Worm (Caenorhabditis elegans): ENCODE measurements around the gene oac-23.
A peak's percentile ranks its signal among the peaks of the same experiment; 100 is the strongest.

ce11 chrIV:3878283-3878938 lies 2.8 kb upstream of the oac-23 start, which contains the start of gene F37C4.6:
- no peak for TF ChIP-seq nhr-237 (tag; optimal IDR thresholded peaks at IDR 0.05)
- no peak for TF ChIP-seq R02D3.7 (tag; optimal IDR thresholded peaks at IDR 0.05)
- TF ChIP-seq fkh-10 (GFP tag; optimal IDR thresholded peaks at IDR 0.05) = no peak
- TF ChIP-seq ama-1 (optimal IDR thresholded peaks at IDR 0.05) = no peak
- no peak for TF ChIP-seq ztf-4 (tag; optimal IDR thresholded peaks at IDR 0.05)
- no peak for TF ChIP-seq skn-1 (tag; optimal IDR thresholded peaks at IDR 0.05)
- TF ChIP-seq egl-27 (tag; optimal IDR thresholded peaks at IDR 0.05) = no peak
- TF ChIP-seq mml-1 (tag; optimal IDR thresholded peaks at IDR 0.05) = no peak
- TF ChIP-seq elt-2 (tag; optimal IDR thresholded peaks at IDR 0.05) = peak; percentile 84
- no peak for TF ChIP-seq jun-1 (tag; optimal IDR thresholded peaks at IDR 0.05)
- TF ChIP-seq ZK546.5 (tag; optimal IDR thresholded peaks at IDR 0.05) = no peak

Measured in whole organism, L3 larva.